Worm (Caenorhabditis elegans) whole organism, late embryonic: ENCODE measurements around the gene R05H5.4.

Source experiments
- C08G9.2 ChIP-seq: sonication (generic microtip); optimal IDR thresholded peaks from 2 replicates; lab custom pipeline; 2016; ENCODE audit warnings: mild to moderate bottlenecking, missing genetic modification characterization, moderate library complexity, missing compliant biosample characterization
- C38D4.7 ChIP-seq: fragments of 200-800 bp; sonication (Bioruptor generic); optimal IDR thresholded peaks from 2 replicates; lab custom pipeline; 2018; ENCODE audit warnings: mild to moderate bottlenecking, missing genetic modification characterization, moderate library complexity, missing compliant biosample characterization
- F13H6.1 ChIP-seq: sonication (generic microtip); optimal IDR thresholded peaks from 2 replicates; lab custom pipeline; 2016; ENCODE audit warnings: missing genetic modification characterization, missing compliant biosample characterization
- K02D7.2 ChIP-seq: sonication (generic microtip); optimal IDR thresholded peaks from 2 replicates; lab custom pipeline; 2017; ENCODE audit warnings: mild to moderate bottlenecking, missing genetic modification characterization, missing compliant biosample characterization
- K09A11.1 ChIP-seq: sonication (generic microtip); optimal IDR thresholded peaks from 2 replicates; lab custom pipeline; 2017; ENCODE audit warnings: antibody characterized with exemption, mild to moderate bottlenecking, missing genetic modification characterization, missing compliant biosample characterization; ENCODE audit not compliant: insufficient read depth
- T23F11.4 ChIP-seq: fragments of 200-800 bp; sonication (Bioruptor generic); optimal IDR thresholded peaks from 2 replicates; lab custom pipeline; 2018; ENCODE audit warnings: mild to moderate bottlenecking, missing genetic modification characterization, missing compliant biosample characterization
- ahr-1 ChIP-seq: sonication (generic microtip); optimal IDR thresholded peaks from 2 replicates; lab custom pipeline; 2016; ENCODE audit warnings: missing genetic modification characterization, missing compliant biosample characterization
- ama-1 ChIP-seq: fragments of 150-350 bp; optimal IDR thresholded peaks from 2 replicates; lab custom pipeline; 2014
- ceh-19 ChIP-seq: fragments of 200-800 bp; sonication (Bioruptor generic); optimal IDR thresholded peaks from 2 replicates; lab custom pipeline; 2018; ENCODE audit warnings: mild to moderate bottlenecking, missing genetic modification characterization, missing compliant biosample characterization
- ceh-2 ChIP-seq: sonication (generic microtip); optimal IDR thresholded peaks from 2 replicates; lab custom pipeline; 2016; ENCODE audit warnings: missing genotype, missing genetic modification characterization, missing compliant biosample characterization
- ceh-31 ChIP-seq: sonication (generic microtip); optimal IDR thresholded peaks from 2 replicates; lab custom pipeline; 2016; ENCODE audit warnings: missing genetic modification characterization, missing compliant biosample characterization
- ceh-34 ChIP-seq: sonication (generic microtip); optimal IDR thresholded peaks from 2 replicates; lab custom pipeline; 2016; ENCODE audit warnings: mild to moderate bottlenecking, missing genetic modification characterization, missing compliant biosample characterization
- ceh-48 ChIP-seq: sonication (generic microtip); optimal IDR thresholded peaks from 2 replicates; lab custom pipeline; 2016; ENCODE audit warnings: missing genetic modification characterization, inconsistent platforms, missing compliant biosample characterization
- ceh-9 ChIP-seq: sonication (generic microtip); optimal IDR thresholded peaks from 2 replicates; lab custom pipeline; 2016; ENCODE audit warnings: mild to moderate bottlenecking, missing genetic modification characterization, inconsistent platforms, missing compliant biosample characterization
- dmd-4 ChIP-seq: sonication (generic microtip); optimal IDR thresholded peaks from 2 replicates; lab custom pipeline; 2016; ENCODE audit warnings: borderline replicate concordance, missing genetic modification characterization, missing compliant biosample characterization
- fax-1 ChIP-seq: sonication (generic microtip); optimal IDR thresholded peaks from 2 replicates; lab custom pipeline; 2016; ENCODE audit warnings: missing genotype, missing genetic modification characterization, missing compliant biosample characterization
- fkh-10 ChIP-seq: fragments of 150-350 bp; optimal IDR thresholded peaks from 2 replicates; lab custom pipeline; 2014; ENCODE audit warnings: missing biosample characterization, missing genetic modification reagents, missing genetic modification characterization
- fkh-6 ChIP-seq: sonication (generic microtip); optimal IDR thresholded peaks from 2 replicates; lab custom pipeline; 2016; ENCODE audit warnings: missing genetic modification characterization, missing compliant biosample characterization
- hlh-13 ChIP-seq: fragments of 200-800 bp; sonication (Bioruptor generic); optimal IDR thresholded peaks from 2 replicates; lab custom pipeline; 2018; ENCODE audit warnings: mild to moderate bottlenecking, missing genetic modification characterization, missing compliant biosample characterization
- lim-6 ChIP-seq: sonication (generic microtip); optimal IDR thresholded peaks from 2 replicates; lab custom pipeline; 2016; ENCODE audit warnings: missing genetic modification characterization, missing compliant biosample characterization
- mec-3 ChIP-seq: sonication (generic microtip); optimal IDR thresholded peaks from 2 replicates; lab custom pipeline; 2016; ENCODE audit warnings: borderline replicate concordance, missing genetic modification characterization, missing compliant biosample characterization
- nfya-1 ChIP-seq: sonication (generic microtip); optimal IDR thresholded peaks from 2 replicates; lab custom pipeline; 2017; ENCODE audit warnings: missing genetic modification characterization, mild to moderate bottlenecking, missing compliant biosample characterization, antibody characterized with exemption, moderate library complexity
- pag-3 ChIP-seq: sonication (generic microtip); optimal IDR thresholded peaks from 2 replicates; lab custom pipeline; 2016; ENCODE audit warnings: missing compliant biosample characterization, missing genetic modification characterization, borderline replicate concordance
- pat-9 ChIP-seq: fragments of 200-800 bp; sonication (Bioruptor generic); optimal IDR thresholded peaks from 2 replicates; lab custom pipeline; 2018; ENCODE audit warnings: mild to moderate bottlenecking, missing genetic modification characterization, moderate library complexity, missing compliant biosample characterization
- pha-2 ChIP-seq: sonication (generic microtip); optimal IDR thresholded peaks from 2 replicates; lab custom pipeline; 2017; ENCODE audit warnings: mild to moderate bottlenecking, missing genetic modification characterization, missing compliant biosample characterization
- pha-4 ChIP-seq: fragments of 150-350 bp; optimal IDR thresholded peaks from 2 replicates; lab custom pipeline; 2018; ENCODE audit warnings: missing biosample characterization, missing genetic modification reagents, missing genetic modification characterization
- sdc-2 ChIP-seq: sonication (generic microtip); optimal IDR thresholded peaks from 2 replicates; lab custom pipeline; 2016; ENCODE audit warnings: missing genotype, missing genetic modification characterization, missing compliant biosample characterization
- sox-4 ChIP-seq: sonication (generic microtip); optimal IDR thresholded peaks from 2 replicates; lab custom pipeline; 2017; ENCODE audit warnings: mild to moderate bottlenecking, missing genetic modification characterization, inconsistent platforms, missing compliant biosample characterization
- syd-9 ChIP-seq: sonication (generic microtip); optimal IDR thresholded peaks from 2 replicates; lab custom pipeline; 2016; ENCODE audit warnings: mild to moderate bottlenecking, missing genetic modification characterization, moderate library complexity, missing compliant biosample characterization
- unc-3 ChIP-seq, 2 experiments: fragments of 200-800 bp in 1 of 2; sonication (Bioruptor generic) in 1 of 2; sonication (generic microtip) in 1 of 2; conservative IDR thresholded peaks in 1 of 2; optimal IDR thresholded peaks in 1 of 2; 2 replicates each; pipeline versions ENCODE4 v1.3.6 to Lab custom; 2016 to 2022; ENCODE audit warnings: missing compliant biosample characterization in 2 of 2, missing genetic modification characterization in 2 of 2, missing genetic modification reagents in 1 of 2
- unc-42 ChIP-seq: sonication (generic microtip); optimal IDR thresholded peaks from 2 replicates; lab custom pipeline; 2016; ENCODE audit warnings: missing genotype, missing genetic modification characterization, missing compliant biosample characterization
- unc-55 ChIP-seq: sonication (generic microtip); optimal IDR thresholded peaks from 2 replicates; lab custom pipeline; 2017; ENCODE audit warnings: missing biosample characterization, missing genetic modification reagents, missing genetic modification characterization
- ztf-16 ChIP-seq: sonication (generic microtip); optimal IDR thresholded peaks from 2 replicates; lab custom pipeline; 2017; ENCODE audit warnings: missing genetic modification characterization, missing compliant biosample characterization

The R05H5.4 gene

DNA sequence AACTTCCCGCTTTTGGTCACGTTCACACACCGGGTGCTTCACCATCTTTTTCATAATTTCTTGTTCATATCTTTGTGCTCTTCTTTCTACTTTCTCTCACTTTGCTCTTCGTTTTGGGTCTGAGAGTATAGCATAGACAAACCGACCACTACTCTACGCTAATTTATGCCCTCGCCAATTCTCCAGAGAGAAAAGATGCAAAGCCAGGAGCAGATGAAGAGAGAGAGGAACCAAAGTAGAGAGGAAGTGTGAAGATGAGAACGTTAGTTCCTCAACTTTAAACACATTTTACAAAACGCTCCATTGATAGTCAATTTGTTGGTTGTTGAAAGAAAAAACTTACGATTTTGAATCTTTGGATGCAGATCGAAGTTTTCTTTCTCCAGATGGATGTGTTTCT lies 32.1 kb downstream of the R05H5.4 start:
- TF ChIP-seq unc-3 (GFP tag; conservative IDR thresholded peaks at IDR 0.05; lab: Robert Waterston, UW): no peak
- no peak for TF ChIP-seq unc-3 (tag; optimal IDR thresholded peaks at IDR 0.05; lab: Kevin White, UChicago)
- no peak for TF ChIP-seq ceh-34 (tag; lab: Kevin White, UChicago)
- TF ChIP-seq lim-6 (tag; lab: Kevin White, UChicago): no peak
- no peak for TF ChIP-seq unc-55
- TF ChIP-seq pag-3: no peak
- TF ChIP-seq mec-3 (tag; lab: Kevin White, UChicago): no peak
- TF ChIP-seq pha-2 (tag; lab: Kevin White, UChicago): no peak
- no peak for TF ChIP-seq K02D7.2 (tag; lab: Kevin White, UChicago)
- no peak for TF ChIP-seq C08G9.2 (tag; lab: Kevin White, UChicago)
- no peak for TF ChIP-seq unc-42 (tag; lab: Kevin White, UChicago)
- TF ChIP-seq ceh-9 (tag; lab: Kevin White, UChicago): no peak
- TF ChIP-seq dmd-4 (tag; lab: Kevin White, UChicago): no peak

ce11 chrII:10166365-10166764 lies 33.4 kb downstream of the R05H5.4 start:
- TF ChIP-seq sdc-2 (tag; lab: Kevin White, UChicago): no peak
- TF ChIP-seq ceh-48 (tag; lab: Kevin White, UChicago): no peak
- TF ChIP-seq sox-4: no peak
- no peak for TF ChIP-seq pha-2 (tag; lab: Kevin White, UChicago)
- TF ChIP-seq fkh-10 (GFP tag; lab: Kevin White, UChicago): no peak
- no peak for TF ChIP-seq C38D4.7 (GFP tag; lab: Kevin White, UChicago)
- no peak for TF ChIP-seq K02D7.2 (tag; lab: Kevin White, UChicago)
- TF ChIP-seq ceh-9 (tag; lab: Kevin White, UChicago): no peak
- TF ChIP-seq hlh-13 (GFP tag; lab: Kevin White, UChicago): no peak
- no peak for TF ChIP-seq ahr-1 (tag; lab: Kevin White, UChicago)
- no peak for TF ChIP-seq ceh-2 (tag; lab: Kevin White, UChicago)

DNA sequence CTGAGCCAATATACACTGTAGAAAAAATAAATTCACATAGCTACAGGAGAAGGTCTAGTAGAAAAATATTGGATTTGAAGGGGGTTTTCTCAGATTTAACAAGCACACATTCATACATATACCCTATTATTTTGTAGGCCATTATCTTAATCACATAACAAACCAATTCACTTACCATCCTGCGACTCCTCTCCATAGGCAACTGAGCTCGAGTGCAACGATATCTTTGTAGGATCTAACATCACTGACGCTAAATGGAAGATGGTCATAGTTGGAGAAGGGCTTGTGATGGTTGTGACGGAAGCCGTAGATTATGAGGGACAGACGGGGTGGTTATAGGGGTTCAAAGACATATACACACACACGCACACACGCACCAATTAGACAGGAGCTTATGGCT lies 35.7 kb downstream of the R05H5.4 start:
- TF ChIP-seq ceh-19 (GFP tag; lab: Kevin White, UChicago) (no peak), pha-4 (tag; lab: Kevin White, UChicago) (no peak), fax-1 (tag; lab: Kevin White, UChicago) (no peak), mec-3 (tag; lab: Kevin White, UChicago) (no peak), syd-9 (tag; lab: Kevin White, UChicago) (no peak), ceh-2 (tag; lab: Kevin White, UChicago) (no peak), ceh-31 (no peak)

- TF ChIP-seq ceh-34 (tag; lab: Kevin White, UChicago) (no peak), ceh-48 (tag; lab: Kevin White, UChicago) (no peak), T23F11.4 (GFP tag; lab: Kevin White, UChicago) (peak; percentile 38), ztf-16 (tag; lab: Kevin White, UChicago) (no peak)
- TF ChIP-seq, all 69 proteins: peak for 1
These were observed 37.0 kb downstream of the R05H5.4 start for ce11 chrII:10162785-10163184.

DNA sequence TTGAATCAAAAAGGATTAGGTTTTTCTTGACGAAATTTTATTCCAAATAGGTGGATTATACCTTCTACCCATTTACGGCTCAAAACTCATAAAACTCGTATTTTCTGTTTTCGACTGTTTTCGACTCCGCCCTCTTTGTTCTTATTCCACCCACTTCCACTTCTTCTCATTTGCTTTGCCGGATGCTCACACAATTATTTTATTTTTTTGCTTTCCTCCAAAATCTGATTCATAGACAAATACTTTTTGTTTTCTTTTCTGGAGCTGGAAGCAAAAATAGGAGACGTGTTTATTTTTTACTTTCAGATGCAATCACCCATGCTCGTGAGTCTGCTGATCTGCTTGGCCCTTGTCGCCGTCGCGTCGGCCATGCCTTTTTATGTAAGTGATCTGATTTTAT lies 44.7 kb downstream of the R05H5.4 start, which contains the start of gene nlp-63:
TSS of gene nlp-63 (plus strand) at position 301 of the 400 bp plus-strand sequence.
- TF ChIP-seq fax-1 (tag; lab: Kevin White, UChicago) (no peak), ceh-34 (tag; lab: Kevin White, UChicago) (no peak), nfya-1 (no peak), ztf-16 (tag; lab: Kevin White, UChicago) (no peak), ceh-31 (no peak), sdc-2 (tag; lab: Kevin White, UChicago) (no peak), ahr-1 (tag; lab: Kevin White, UChicago) (no peak), pat-9 (tag; lab: Kevin White, UChicago) (no peak), F13H6.1 (tag; lab: Kevin White, UChicago) (no peak), mec-3 (tag; lab: Kevin White, UChicago) (no peak), fkh-6 (tag; lab: Kevin White, UChicago) (no peak), T23F11.4 (GFP tag; lab: Kevin White, UChicago) (no peak), fkh-10 (GFP tag; lab: Kevin White, UChicago) (no peak), ama-1 (lab: Kevin White, UChicago) (no peak), K09A11.1 (tag; lab: Kevin White, UChicago) (no peak)
